Worm (Caenorhabditis elegans): ENCODE results near the gene mat-2.
"Not testable (repeated sequence)": the region's sequence is repeated elsewhere in the genome, so short reads cannot be mapped to it uniquely, and the experiment has no call there.

- not testable (repeated sequence) for TF ChIP-seq ztf-23 (GFP tag; IDR thresholded peaks at IDR 0.05); ztf-29 (GFP tag; IDR thresholded peaks at IDR 0.05); ref-1 (GFP tag; conservative IDR thresholded peaks at IDR 0.05); T22C8.4 (GFP tag; IDR thresholded peaks at IDR 0.05); flt-1 (GFP tag; IDR thresholded peaks at IDR 0.05); tab-1 (GFP tag; IDR thresholded peaks at IDR 0.05); klf-2 (GFP tag; conservative IDR thresholded peaks at IDR 0.05); cog-1 (tag; optimal IDR thresholded peaks at IDR 0.05)
These were observed 9.3 kb downstream of the mat-2 start, which contains the start of gene W10C6.2 for ce11 chrII:11121800-11122199.

All from whole organism, midembryonic.